Fruit fly (Drosophila melanogaster) whole organism, wandering third instar larva: ENCODE results near the gene VGlut.

Experiments used
- GATAd ChIP-seq: sonication (Bioruptor generic); optimal IDR thresholded peaks from 2 replicates; lab custom pipeline; 2016; ENCODE audit warnings: missing biosample characterization, missing genetic modification characterization
- N ChIP-seq: fragments of >200 bp; optimal IDR thresholded peaks from 2 replicates; lab custom pipeline; 2018; ENCODE audit warnings: missing biosample characterization, missing external identifiers, missing genetic modification characterization
- rgr ChIP-seq: fragments of 200-800 bp; sonication (Bioruptor generic); optimal IDR thresholded peaks from 3 replicates; lab custom pipeline; 2016; ENCODE audit warnings: missing biosample characterization, mild to moderate bottlenecking, missing genetic modification characterization

DNA sequence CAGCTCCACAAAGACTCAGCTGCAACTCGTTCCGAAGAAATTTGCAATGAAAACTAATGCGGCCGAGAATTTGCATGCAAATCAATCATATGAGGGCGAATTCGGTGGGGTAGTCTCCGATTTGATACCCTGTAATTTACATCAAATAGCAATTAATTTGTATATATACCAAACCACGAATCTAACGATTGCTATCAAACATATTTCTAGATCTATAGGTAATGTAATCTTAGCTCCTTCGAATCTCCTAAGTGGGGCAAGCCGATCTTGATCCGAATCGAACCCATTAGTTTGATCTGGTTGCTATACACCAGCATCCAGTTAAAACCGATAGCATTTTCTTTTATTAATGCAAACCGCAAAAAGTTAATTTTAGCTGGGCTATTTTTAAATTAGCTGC is 34.1 kb downstream of the VGlut start:
- no peak for TF ChIP-seq GATAd (GFP tag; lab: Kevin White, UChicago)
- no peak for TF ChIP-seq N (GFP tag; lab: Kevin White, UChicago)
- no peak for TF ChIP-seq rgr (GFP tag; lab: Kevin White, UChicago)
